Worm (Caenorhabditis elegans): ENCODE results near the gene pho-11.

DNA sequence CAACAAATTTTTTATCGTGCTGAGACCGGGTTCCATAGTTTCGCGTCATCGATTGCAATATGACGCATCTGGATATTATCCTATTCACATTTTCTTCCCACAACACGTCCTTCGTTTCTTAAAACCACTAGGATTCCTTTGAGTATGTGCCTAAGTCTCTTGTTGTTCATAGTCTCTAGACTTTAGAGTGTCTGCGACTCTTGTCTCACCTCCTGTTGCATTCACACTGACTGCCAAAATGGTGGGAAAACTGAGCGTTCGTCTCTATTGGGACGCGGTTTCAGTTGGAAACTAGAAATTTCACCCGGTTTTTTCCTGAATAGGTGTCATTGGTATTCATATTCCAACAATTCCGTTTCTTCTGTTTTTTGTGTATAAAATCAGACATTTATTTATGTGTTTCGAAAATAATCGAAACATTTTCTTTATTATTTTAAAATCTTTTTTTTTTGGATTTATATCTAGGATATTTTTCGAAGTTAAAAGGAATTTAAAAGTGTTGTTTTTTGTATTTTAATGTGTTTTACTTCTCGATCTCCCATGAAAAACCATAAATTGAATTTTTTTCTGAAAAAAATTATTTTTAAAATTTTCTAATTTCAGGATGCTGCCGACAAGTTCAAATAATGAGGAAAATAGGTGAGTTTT lies 9.9 kb upstream of the pho-11 start, which contains the start of gene C05C10.2:
- TF ChIP-seq fos-1 (tag; optimal IDR thresholded peaks at IDR 0.05) (no peak), ama-1 (optimal IDR thresholded peaks at IDR 0.05) (no peak), lin-39 (tag; optimal IDR thresholded peaks at IDR 0.05) (no peak), elt-2 (tag; optimal IDR thresholded peaks at IDR 0.05) (no peak), pqm-1 (tag; optimal IDR thresholded peaks at IDR 0.05) (no peak), ztf-11 (tag; optimal IDR thresholded peaks at IDR 0.05) (no peak), hmg-11 (tag; optimal IDR thresholded peaks at IDR 0.05) (no peak), egl-27 (tag; optimal IDR thresholded peaks at IDR 0.05) (no peak), nhr-11 (tag; optimal IDR thresholded peaks at IDR 0.05) (no peak), elt-3 (tag; optimal IDR thresholded peaks at IDR 0.05) (no peak), nhr-237 (tag; optimal IDR thresholded peaks at IDR 0.05) (no peak), aly-2 (tag; optimal IDR thresholded peaks at IDR 0.05) (no peak)

Measured in whole organism, L3 larva.